Worm (Caenorhabditis elegans) whole organism, L4/young adult: ENCODE measurements around the gene C28D4.5.

Source experiments
- W03F9.2 ChIP-seq: fragments of 150-350 bp; optimal IDR thresholded peaks from 2 replicates; lab custom pipeline; 2014; ENCODE audit warnings: missing biosample characterization, missing genetic modification characterization
- dao-5 ChIP-seq: sonication (generic microtip); optimal IDR thresholded peaks from 2 replicates; lab custom pipeline; 2016; ENCODE audit warnings: missing genotype, missing genetic modification characterization, moderate library complexity, missing compliant biosample characterization
- him-1 ChIP-seq: sonication (generic microtip); optimal IDR thresholded peaks from 2 replicates; lab custom pipeline; 2016; ENCODE audit warnings: missing genotype, missing genetic modification reagents, missing genetic modification characterization, missing compliant biosample characterization

DNA sequence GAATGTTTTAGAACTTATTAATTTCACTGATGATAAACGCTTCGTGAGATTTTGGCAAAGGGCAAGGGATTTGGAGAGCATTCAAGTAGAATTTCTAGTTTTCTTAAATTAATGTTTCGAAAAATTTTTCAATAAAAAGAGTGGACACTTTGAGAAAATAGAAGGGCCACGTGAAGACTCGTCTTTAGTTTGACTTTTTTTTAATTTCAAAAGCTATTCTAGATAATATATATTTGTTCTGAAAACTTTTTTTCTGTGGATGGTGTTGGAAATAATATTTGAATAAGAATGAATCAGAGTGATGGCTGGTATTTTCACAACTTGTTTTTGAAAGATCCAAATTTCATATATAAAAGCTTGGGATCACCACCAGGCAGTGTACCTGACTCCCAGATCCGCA, 1.7 kb upstream of the C28D4.5 start, which contains the start of gene C28D4.8:
- no peak for TF ChIP-seq him-1 (tag; lab: Kevin White, UChicago)
- no peak for TF ChIP-seq W03F9.2
- no peak for TF ChIP-seq dao-5 (tag; lab: Kevin White, UChicago)
